Fruit fly (Drosophila melanogaster) whole organism, prepupa: ENCODE measurements around the gene CG32152.

Experiments used
- CG11762 ChIP-seq: fragments of 200-800 bp; sonication (Bioruptor generic); optimal IDR thresholded peaks from 3 replicates; lab custom pipeline; 2016; ENCODE audit warnings: missing biosample characterization, missing genetic modification characterization; ENCODE audit not compliant: insufficient read depth
- CG15336 ChIP-seq: fragments of 200-800 bp; sonication (Bioruptor generic); IDR thresholded peaks from 2 replicates; pipeline ENCODE4 v1.3.6; 2022; ENCODE audit warnings: missing biosample characterization, missing genetic modification characterization
- CG3032 ChIP-seq: fragments of 200-800 bp; optimal IDR thresholded peaks from 2 replicates; lab custom pipeline; 2019; ENCODE audit warnings: missing biosample characterization, mild to moderate bottlenecking, missing genetic modification characterization, moderate library complexity
- CG31627 ChIP-seq: fragments of 200-800 bp; sonication (Bioruptor generic); optimal IDR thresholded peaks from 3 replicates; lab custom pipeline; 2016; ENCODE audit warnings: missing biosample characterization, missing genetic modification characterization
- CG34406 ChIP-seq: fragments of 200-800 bp; sonication (Bioruptor generic); optimal IDR thresholded peaks from 3 replicates; lab custom pipeline; 2016; ENCODE audit warnings: missing biosample characterization, missing genetic modification characterization
- CG4318 ChIP-seq: fragments of 200-800 bp; sonication (Bioruptor generic); optimal IDR thresholded peaks from 3 replicates; lab custom pipeline; 2017; ENCODE audit warnings: missing biosample characterization, mild to moderate bottlenecking, missing genetic modification characterization
- CG6276 ChIP-seq: fragments of 200-800 bp; sonication (Bioruptor generic); optimal IDR thresholded peaks from 2 replicates; lab custom pipeline; 2017; ENCODE audit warnings: missing biosample characterization, mild to moderate bottlenecking, missing genetic modification characterization
- CG7368 ChIP-seq: fragments of 200-800 bp; sonication (Bioruptor generic); optimal IDR thresholded peaks from 3 replicates; lab custom pipeline; 2016; ENCODE audit warnings: missing biosample characterization, missing genetic modification characterization
- CG8119 ChIP-seq: fragments of 200-800 bp; sonication (Bioruptor generic); IDR thresholded peaks from 3 replicates; pipeline ENCODE4 v1.3.6; 2022; ENCODE audit warnings: missing biosample characterization, missing genetic modification characterization
- CG8319 ChIP-seq: fragments of 200-800 bp; sonication (Bioruptor generic); optimal IDR thresholded peaks from 3 replicates; lab custom pipeline; 2016; ENCODE audit warnings: missing biosample characterization, missing genetic modification characterization
- CG8632 ChIP-seq: fragments of 200-800 bp; sonication (Bioruptor generic); optimal IDR thresholded peaks from 3 replicates; lab custom pipeline; 2016; ENCODE audit warnings: missing biosample characterization, missing genetic modification characterization
- CG9139 ChIP-seq: fragments of 200-800 bp; sonication (Bioruptor generic); optimal IDR thresholded peaks from 3 replicates; lab custom pipeline; 2017; ENCODE audit warnings: missing biosample characterization, mild to moderate bottlenecking, missing genetic modification characterization
- Eip78C ChIP-seq: fragments of 200-800 bp; sonication (Bioruptor generic); peaks from one replicate; lab custom pipeline; 2016; ENCODE audit warnings: missing biosample characterization, missing genetic modification characterization
- Gug ChIP-seq: fragments of 200-800 bp; sonication (Bioruptor generic); IDR thresholded peaks from 2 replicates; pipeline ENCODE4 v1.3.6; 2022; ENCODE audit warnings: missing biosample characterization, missing genetic modification characterization
- Hr38 ChIP-seq: sonication (Bioruptor generic); optimal IDR thresholded peaks from 2 replicates; lab custom pipeline; 2016; ENCODE audit warnings: missing biosample characterization, missing genetic modification characterization
- Hr4 ChIP-seq: fragments of 200-800 bp; sonication (Bioruptor generic); optimal IDR thresholded peaks from 3 replicates; lab custom pipeline; 2016; ENCODE audit warnings: missing biosample characterization, missing genetic modification characterization
- Lpt ChIP-seq: fragments of 200-800 bp; sonication (Bioruptor generic); optimal IDR thresholded peaks from 3 replicates; lab custom pipeline; 2016; ENCODE audit warnings: missing biosample characterization, missing genetic modification characterization
- Met ChIP-seq: fragments of 200-800 bp; sonication (Bioruptor generic); optimal IDR thresholded peaks from 3 replicates; lab custom pipeline; 2016; ENCODE audit warnings: missing biosample characterization, missing genetic modification characterization
- Sox15 ChIP-seq: fragments of 200-800 bp; sonication (Bioruptor generic); optimal IDR thresholded peaks from 3 replicates; lab custom pipeline; 2016; ENCODE audit warnings: missing biosample characterization, missing genetic modification characterization
- achi ChIP-seq: fragments of 200-800 bp; sonication (Bioruptor generic); optimal IDR thresholded peaks from 3 replicates; lab custom pipeline; 2016; ENCODE audit warnings: missing biosample characterization, missing genetic modification characterization
- acj6 ChIP-seq: fragments of 200-800 bp; sonication (Bioruptor generic); optimal IDR thresholded peaks from 3 replicates; lab custom pipeline; 2016; ENCODE audit warnings: missing biosample characterization, missing genetic modification characterization
- dac ChIP-seq: fragments of 200-800 bp; sonication (Bioruptor generic); optimal IDR thresholded peaks from 2 replicates; lab custom pipeline; 2017; ENCODE audit warnings: missing biosample characterization, mild to moderate bottlenecking, missing genetic modification characterization
- dsx ChIP-seq: fragments of 200-800 bp; optimal IDR thresholded peaks from 3 replicates; lab custom pipeline; 2019; ENCODE audit warnings: missing biosample characterization, mild to moderate bottlenecking, missing genetic modification characterization, moderate library complexity; ENCODE audit not compliant: poor library complexity, severe bottlenecking
- eg ChIP-seq: fragments of 200-800 bp; sonication (Bioruptor generic); IDR thresholded peaks from 3 replicates; pipeline ENCODE4 v1.3.6; 2022; ENCODE audit warnings: missing biosample characterization, missing genetic modification characterization
- fd59A ChIP-seq: fragments of 200-800 bp; sonication (Bioruptor generic); optimal IDR thresholded peaks from 2 replicates; lab custom pipeline; 2017; ENCODE audit warnings: missing biosample characterization, mild to moderate bottlenecking, missing genetic modification characterization, missing genetic modification reagents
- fkh ChIP-seq: fragments of 200-800 bp; sonication (Bioruptor generic); optimal IDR thresholded peaks from 3 replicates; lab custom pipeline; 2017; ENCODE audit warnings: missing biosample characterization, mild to moderate bottlenecking, missing genetic modification characterization, moderate library complexity
- lz ChIP-seq: fragments of 200-800 bp; sonication (Bioruptor generic); optimal IDR thresholded peaks from 3 replicates; lab custom pipeline; 2016; ENCODE audit warnings: missing biosample characterization, missing genetic modification characterization
- spab ChIP-seq: fragments of 200-800 bp; sonication (Bioruptor generic); optimal IDR thresholded peaks from 2 replicates; lab custom pipeline; 2017; ENCODE audit warnings: missing biosample characterization, mild to moderate bottlenecking, missing genetic modification characterization, missing genetic modification reagents
- ss ChIP-seq, 2 experiments: fragments of 200-800 bp; sonication (Bioruptor generic); optimal IDR thresholded peaks; 2 replicates in 1 of 2; 3 replicates in 1 of 2; lab custom pipeline; 2017 to 2018; ENCODE audit warnings: mild to moderate bottlenecking in 2 of 2, missing biosample characterization in 2 of 2, missing genetic modification characterization in 2 of 2, moderate library complexity in 1 of 2
- svp ChIP-seq: fragments of 200-800 bp; sonication (Bioruptor generic); peaks from one replicate; lab custom pipeline; 2016; ENCODE audit warnings: missing biosample characterization, missing genetic modification characterization
- vri ChIP-seq: fragments of 200-800 bp; sonication (Bioruptor generic); optimal IDR thresholded peaks from 3 replicates; lab custom pipeline; 2016; ENCODE audit warnings: missing biosample characterization, mild to moderate bottlenecking, missing genetic modification characterization

Gene CG32152

DNA sequence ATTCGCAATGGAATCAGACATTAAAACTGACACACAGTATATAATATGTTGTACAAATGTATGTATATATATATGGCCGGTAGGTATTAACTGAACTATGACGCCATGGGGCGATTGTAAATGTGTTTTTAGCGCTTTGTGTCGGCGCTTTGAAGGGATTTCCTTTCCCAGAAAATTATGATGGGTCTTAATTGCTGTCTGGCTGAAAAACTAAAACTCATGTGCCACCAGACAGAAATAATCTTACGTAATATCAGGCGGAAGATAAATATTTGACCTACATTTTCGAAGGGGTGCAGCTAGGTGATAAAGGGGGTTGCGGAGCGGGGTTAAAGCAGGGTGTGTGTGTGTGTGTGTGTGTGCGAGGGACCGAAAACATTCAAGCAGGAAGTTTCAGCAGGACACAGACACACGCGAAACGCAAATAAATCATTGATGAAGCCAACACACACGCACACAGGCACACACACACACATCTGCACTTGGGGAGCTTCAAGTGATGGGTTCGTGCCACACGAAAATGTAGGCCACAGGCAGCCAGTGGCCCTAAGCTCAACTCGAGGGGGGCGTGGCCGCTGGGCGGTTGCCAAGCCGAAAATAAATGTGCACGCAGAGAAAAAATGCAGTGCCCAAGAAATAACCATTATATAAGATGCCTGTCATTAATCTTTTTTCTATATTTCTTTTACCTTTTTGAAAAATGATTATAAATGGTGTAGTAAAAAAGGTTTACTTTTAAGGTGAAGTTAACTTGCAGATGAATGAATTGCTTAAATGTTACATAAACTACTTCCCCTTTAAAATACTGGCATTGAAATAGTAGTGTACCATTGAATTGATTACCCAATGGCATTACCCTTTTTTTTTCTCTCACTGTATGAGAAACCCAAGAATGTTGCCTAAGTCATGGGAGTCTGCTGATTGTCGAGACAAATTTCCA is 13.7 kb upstream of the CG32152 start (continued):
- TF ChIP-seq Hr4 (GFP tag; lab: Kevin White, UChicago) (peak; percentile 77), CG11762 (GFP tag; lab: Kevin White, UChicago) (peak; percentile 41), Met (peak; percentile 38), CG31627 (GFP tag; lab: Kevin White, UChicago) (peak; percentile 37), CG8119 (GFP tag; lab: Robert Waterston, UW) (peak; percentile 70), dsx (GFP tag; lab: Kevin White, UChicago) (peak; percentile 9), lz (peak; percentile 48), fkh (GFP tag; lab: Kevin White, UChicago) (no peak), fd59A (no peak), Lpt (peak; percentile 21), CG3032 (peak; percentile 43), Sox15 (no peak), Hr38 (GFP tag; lab: Kevin White, UChicago) (no peak), CG8319 (GFP tag; lab: Kevin White, UChicago) (peak; percentile 40)

DNA sequence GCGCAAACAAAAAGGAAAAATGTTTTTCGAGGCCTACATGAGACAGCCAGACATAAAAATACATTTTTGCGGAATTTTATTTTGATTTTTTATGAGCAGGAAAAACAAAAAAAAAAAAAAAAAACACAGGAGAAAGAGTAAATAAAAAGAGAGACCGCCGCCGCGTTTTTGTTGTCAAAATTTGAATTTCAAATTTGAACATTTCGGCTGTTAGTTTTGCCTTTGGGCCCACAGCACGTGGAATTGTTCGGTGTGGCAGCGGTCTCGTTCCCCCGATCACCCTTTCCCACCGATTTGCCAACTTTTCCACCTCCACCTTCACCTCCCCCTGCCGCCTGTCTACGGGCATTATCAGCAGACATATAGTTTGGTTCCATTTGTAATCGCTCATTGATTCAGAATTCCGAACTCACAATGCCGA is 13.0 kb upstream of the CG32152 start:
- peak; percentile 51; the same call in 2 of the 3 replicates for TF ChIP-seq CG8119 (GFP tag; lab: Robert Waterston, UW)
- TF ChIP-seq spab (GFP tag; lab: Kevin White, UChicago) = no peak
- peak; percentile 67; the same call in 2 of the 3 replicates for TF ChIP-seq eg (GFP tag; lab: Robert Waterston, UW)
- TF ChIP-seq CG15336 (GFP tag; lab: Robert Waterston, UW) = peak; percentile 48
- peak; percentile 42 for TF ChIP-seq CG6276 (GFP tag; lab: Kevin White, UChicago)

DNA sequence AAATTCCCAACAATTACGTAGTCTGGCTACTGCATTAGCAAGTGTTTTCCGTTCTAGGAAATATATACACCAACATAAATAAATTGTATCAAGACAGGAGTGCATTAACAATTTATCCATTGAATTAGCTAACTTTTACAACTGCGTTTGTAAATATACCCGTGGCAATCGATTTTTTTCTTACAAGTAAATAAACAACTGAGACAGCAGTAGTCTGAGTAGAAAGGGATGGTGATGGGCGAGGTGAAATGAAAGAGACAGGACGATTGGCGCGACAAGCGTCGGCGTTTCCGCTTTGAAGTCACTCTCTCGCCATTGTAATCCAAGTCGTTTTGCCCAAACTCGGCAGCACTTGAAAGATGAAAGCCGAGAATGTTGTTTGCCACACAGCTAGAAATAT is 11.7 kb upstream of the CG32152 start:
- peak; percentile 28 for TF ChIP-seq Eip78C (GFP tag; lab: Kevin White, UChicago)
- no peak for TF ChIP-seq fkh (GFP tag; lab: Kevin White, UChicago)
- TF ChIP-seq CG9139 = no peak
- TF ChIP-seq CG7368 (GFP tag; lab: Kevin White, UChicago) = no peak
- peak; percentile 38 for TF ChIP-seq svp (GFP tag; lab: Kevin White, UChicago)

DNA sequence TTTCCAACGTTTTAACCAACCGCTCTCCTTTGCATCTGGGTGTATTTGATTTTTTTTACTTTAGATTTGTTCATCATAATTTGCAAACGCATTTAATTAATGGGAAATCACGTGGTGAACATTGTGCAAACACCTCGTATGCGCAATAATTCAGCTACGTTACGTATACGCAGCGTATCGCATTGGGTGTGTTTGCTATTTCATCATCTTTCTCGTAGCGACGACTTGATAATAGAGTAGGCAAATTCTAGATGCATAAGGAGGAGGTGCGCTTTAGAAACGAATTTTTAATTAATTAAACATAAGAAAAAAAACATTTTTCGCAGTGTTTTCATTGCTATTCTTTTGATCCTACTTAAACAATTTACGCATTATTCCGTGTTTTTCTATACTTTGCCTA is 9.8 kb upstream of the CG32152 start:
- TF ChIP-seq CG8319 (GFP tag; lab: Kevin White, UChicago) (no peak), acj6 (GFP tag; lab: Kevin White, UChicago) (no peak), Sox15 (no peak), CG34406 (GFP tag; lab: Kevin White, UChicago) (no peak), Gug (no peak), dac (GFP tag; lab: Kevin White, UChicago) (no peak), vri (GFP tag; lab: Kevin White, UChicago) (peak; percentile 47), Hr38 (GFP tag; lab: Kevin White, UChicago) (no peak), Eip78C (GFP tag; lab: Kevin White, UChicago) (peak; percentile 62), dsx (GFP tag; lab: Kevin White, UChicago) (no peak), Met (peak; percentile 18), CG31627 (GFP tag; lab: Kevin White, UChicago) (no peak), achi (GFP tag; lab: Kevin White, UChicago) (no peak), CG6276 (GFP tag; lab: Kevin White, UChicago) (no peak), CG4318 (GFP tag; lab: Kevin White, UChicago) (no peak), CG8632 (GFP tag; lab: Kevin White, UChicago) (no peak), spab (GFP tag; lab: Kevin White, UChicago) (no peak), ss (GFP tag; optimal IDR thresholded peaks at IDR 0.05; lab: Kevin White, UChicago) (no peak)
